Worm (Caenorhabditis elegans) whole organism, L4 larva: ENCODE data around the gene melo-3.

Experiments
- ZK546.5 ChIP-seq, 2 experiments: sonication (generic microtip); optimal IDR thresholded peaks; 2 replicates each; lab custom pipeline; 2017; ENCODE audit warnings: missing biosample characterization in 2 of 2, missing genetic modification characterization in 2 of 2
- attf-4 ChIP-seq: sonication (generic microtip); optimal IDR thresholded peaks from 3 replicates; lab custom pipeline; 2017; ENCODE audit warnings: missing biosample characterization, missing genetic modification characterization
- ceh-82 ChIP-seq: sonication (generic microtip); optimal IDR thresholded peaks from 2 replicates; lab custom pipeline; 2017; ENCODE audit warnings: missing biosample characterization, missing genetic modification characterization
- nhr-76 ChIP-seq: fragments of 150-350 bp; optimal IDR thresholded peaks from 2 replicates; lab custom pipeline; 2014; ENCODE audit warnings: missing biosample characterization, missing genetic modification characterization
- nhr-77 ChIP-seq: fragments of 150-350 bp; optimal IDR thresholded peaks from 2 replicates; lab custom pipeline; 2014; ENCODE audit warnings: missing biosample characterization, missing genetic modification characterization
- snpc-1.2 ChIP-seq: fragments of 200-800 bp; sonication (Bioruptor generic); IDR thresholded peaks from 2 replicates; pipeline ENCODE4 v1.3.6; 2022; ENCODE audit warnings: missing genetic modification reagents, missing genetic modification characterization, missing compliant biosample characterization

ce11 chrV:15023544-15023943, 13.1 kb downstream of the melo-3 start, which contains the start of gene F14H8.4:
- TF ChIP-seq nhr-77: no peak
- TF ChIP-seq ZK546.5 (tag; optimal IDR thresholded peaks at IDR 0.05; lab: Kevin White, UChicago): no peak
- no peak for TF ChIP-seq ceh-82 (tag; lab: Kevin White, UChicago)
- TF ChIP-seq attf-4: no peak
- TF ChIP-seq snpc-1.2: no peak
- TF ChIP-seq nhr-76: no peak
